Fruit fly (Drosophila melanogaster): ENCODE data around the gene CG1316.

CG1316 gene

dm6 chr3L:4242428-4242827 is 41.2 kb upstream of the CG1316 start, which contains the start of gene pav (continued):
- TF ChIP-seq CG12391 (tag; optimal IDR thresholded peaks at IDR 0.05) (peak; percentile 73), CG11398 (GFP tag; optimal IDR thresholded peaks at IDR 0.05) (no peak), Six4 (GFP tag; optimal IDR thresholded peaks at IDR 0.05) (no peak), Sox100B (GFP tag; optimal IDR thresholded peaks at IDR 0.05) (no peak), CG30403 (GFP tag; optimal IDR thresholded peaks at IDR 0.05) (peak; percentile 54), Deaf1 (tag; optimal IDR thresholded peaks at IDR 0.05) (no peak), YL-1 (GFP tag; optimal IDR thresholded peaks at IDR 0.05) (peak; percentile 66), Antp (GFP tag; optimal IDR thresholded peaks at IDR 0.05) (no peak), al (GFP tag; IDR thresholded peaks at IDR 0.05) (0 out of 2 replicates have a peak, but pooled peaks have one; percentile 26), knrl (GFP tag; IDR thresholded peaks at IDR 0.05; ENCODE audit: partially characterized antibody) (no peak; the same call in 2 of the 3 replicates), CG31388 (GFP tag; optimal IDR thresholded peaks at IDR 0.05) (no peak), phol (tag; optimal IDR thresholded peaks at IDR 0.05) (peak; percentile 64), Atf6 (GFP tag; IDR thresholded peaks at IDR 0.05) (peak; percentile 26; the same call in 1 of the 2 replicates), lov (optimal IDR thresholded peaks at IDR 0.05) (no peak), lov (GFP tag; IDR thresholded peaks at IDR 0.05) (no peak), onecut (GFP tag; IDR thresholded peaks at IDR 0.05) (peak; percentile 24; the same call in 1 of the 2 replicates), p53 (GFP tag; optimal IDR thresholded peaks at IDR 0.05) (no peak), luna (GFP tag; optimal IDR thresholded peaks at IDR 0.05) (no peak), CoRest (tag; optimal IDR thresholded peaks at IDR 0.05) (peak; percentile 70), bsh (GFP tag; optimal IDR thresholded peaks at IDR 0.05) (peak in 1 of 2 experiments; percentile 41), shn (GFP tag; optimal IDR thresholded peaks at IDR 0.05) (no peak), Chrac-16 (GFP tag; optimal IDR thresholded peaks at IDR 0.05) (peak; percentile 14), Ravus (GFP tag; IDR thresholded peaks at IDR 0.05) (no peak), CG3838 (GFP tag; optimal IDR thresholded peaks at IDR 0.05) (no peak), odd (GFP tag; optimal IDR thresholded peaks at IDR 0.05) (no peak), CG7987 (GFP tag; optimal IDR thresholded peaks at IDR 0.05) (no peak), en (GFP tag; optimal IDR thresholded peaks at IDR 0.05) (no peak), D19A (tag; optimal IDR thresholded peaks at IDR 0.05) (peak; percentile 61), CG1603 (tag; optimal IDR thresholded peaks at IDR 0.05) (no peak), CG1024 (GFP tag; IDR thresholded peaks at IDR 0.05) (0 out of 2 replicates have a peak, but pooled peaks have one; percentile 18), CG13775 (GFP tag; optimal IDR thresholded peaks at IDR 0.05) (peak; percentile 30), Side (GFP tag; optimal IDR thresholded peaks at IDR 0.05) (no peak), Mad (GFP tag; optimal IDR thresholded peaks at IDR 0.05) (peak; percentile 4), jigr1 (GFP tag; IDR thresholded peaks at IDR 0.05) (no peak), CG2712 (tag; optimal IDR thresholded peaks at IDR 0.05) (peak; percentile 71), kni (GFP tag; optimal IDR thresholded peaks at IDR 0.05) (no peak), sob (GFP tag; IDR thresholded peaks at IDR 0.05) (peak; percentile 49), seq (GFP tag; IDR thresholded peaks at IDR 0.05) (no peak), Max (GFP tag; optimal IDR thresholded peaks at IDR 0.05) (peak; percentile 27), Nf-YB (GFP tag; optimal IDR thresholded peaks at IDR 0.05) (no peak), pfk (GFP tag; optimal IDR thresholded peaks at IDR 0.05) (no peak), CG15514 (GFP tag; optimal IDR thresholded peaks at IDR 0.05) (peak; percentile 58), CG12071 (GFP tag; optimal IDR thresholded peaks at IDR 0.05) (no peak), CG13894 (tag; optimal IDR thresholded peaks at IDR 0.05) (no peak), cad (GFP tag; optimal IDR thresholded peaks at IDR 0.05) (no peak), slou (GFP tag; optimal IDR thresholded peaks at IDR 0.05) (no peak), prd (optimal IDR thresholded peaks at IDR 0.05) (no peak), prd (GFP tag; IDR thresholded peaks at IDR 0.05) (peak; percentile 67), ci (GFP tag; IDR thresholded peaks at IDR 0.05) (no peak), tgo (GFP tag; IDR thresholded peaks at IDR 0.05) (peak; percentile 30; the same call in 1 of the 3 replicates), CG3995 (GFP tag; optimal IDR thresholded peaks at IDR 0.05) (peak; percentile 5), Lpt (GFP tag; optimal IDR thresholded peaks at IDR 0.05) (no peak)
